Fruit fly (Drosophila melanogaster) whole organism, prepupa: ENCODE measurements around the gene Vps39.
A peak's percentile ranks its signal among the peaks of the same experiment; 100 is the strongest.

Experiments
- CG10631 ChIP-seq: fragments of 200-800 bp; sonication (Bioruptor generic); optimal IDR thresholded peaks from 2 replicates; lab custom pipeline; 2016; ENCODE audit warnings: missing biosample characterization, missing genetic modification characterization
- CG10669 ChIP-seq: fragments of 200-800 bp; sonication (Bioruptor generic); optimal IDR thresholded peaks from 3 replicates; lab custom pipeline; 2018; ENCODE audit warnings: missing biosample characterization, mild to moderate bottlenecking, missing genetic modification characterization, moderate library complexity
- CG11294 ChIP-seq: fragments of 200-800 bp; sonication (Bioruptor generic); IDR thresholded peaks from 2 replicates; pipeline ENCODE4 v1.3.6; 2022; ENCODE audit warnings: missing biosample characterization, missing genetic modification characterization
- CG11762 ChIP-seq: fragments of 200-800 bp; sonication (Bioruptor generic); optimal IDR thresholded peaks from 3 replicates; lab custom pipeline; 2016; ENCODE audit warnings: missing biosample characterization, missing genetic modification characterization; ENCODE audit not compliant: insufficient read depth
- CG11902 ChIP-seq: fragments of 200-800 bp; sonication (Bioruptor generic); optimal IDR thresholded peaks from 3 replicates; lab custom pipeline; 2016; ENCODE audit warnings: missing biosample characterization, missing genetic modification characterization
- CG15336 ChIP-seq: fragments of 200-800 bp; sonication (Bioruptor generic); IDR thresholded peaks from 2 replicates; pipeline ENCODE4 v1.3.6; 2022; ENCODE audit warnings: missing biosample characterization, missing genetic modification characterization
- CG1621 ChIP-seq: fragments of 200-800 bp; sonication (Bioruptor generic); optimal IDR thresholded peaks from 3 replicates; lab custom pipeline; 2018; ENCODE audit warnings: missing biosample characterization, mild to moderate bottlenecking, missing genetic modification characterization
- CG3032 ChIP-seq: fragments of 200-800 bp; optimal IDR thresholded peaks from 2 replicates; lab custom pipeline; 2019; ENCODE audit warnings: missing biosample characterization, mild to moderate bottlenecking, missing genetic modification characterization, moderate library complexity
- CG31627 ChIP-seq: fragments of 200-800 bp; sonication (Bioruptor generic); optimal IDR thresholded peaks from 3 replicates; lab custom pipeline; 2016; ENCODE audit warnings: missing biosample characterization, missing genetic modification characterization
- CG34406 ChIP-seq: fragments of 200-800 bp; sonication (Bioruptor generic); optimal IDR thresholded peaks from 3 replicates; lab custom pipeline; 2016; ENCODE audit warnings: missing biosample characterization, missing genetic modification characterization
- CG3919 ChIP-seq: fragments of 200-800 bp; sonication (Bioruptor generic); optimal IDR thresholded peaks from 3 replicates; lab custom pipeline; 2016; ENCODE audit warnings: missing biosample characterization, missing genetic modification characterization
- CG4318 ChIP-seq: fragments of 200-800 bp; sonication (Bioruptor generic); optimal IDR thresholded peaks from 3 replicates; lab custom pipeline; 2017; ENCODE audit warnings: missing biosample characterization, mild to moderate bottlenecking, missing genetic modification characterization
- CG6163 ChIP-seq: fragments of 200-800 bp; sonication (Bioruptor generic); IDR thresholded peaks from 3 replicates; pipeline ENCODE4 v1.3.6; 2022; ENCODE audit warnings: missing biosample characterization, missing genetic modification characterization
- CG6276 ChIP-seq: fragments of 200-800 bp; sonication (Bioruptor generic); optimal IDR thresholded peaks from 2 replicates; lab custom pipeline; 2017; ENCODE audit warnings: missing biosample characterization, mild to moderate bottlenecking, missing genetic modification characterization
- CG6792 ChIP-seq: fragments of 200-800 bp; sonication (Bioruptor generic); optimal IDR thresholded peaks from 3 replicates; lab custom pipeline; 2016; ENCODE audit warnings: missing biosample characterization, missing genetic modification characterization
- CG6808 ChIP-seq: fragments of 200-800 bp; sonication (Bioruptor generic); optimal IDR thresholded peaks from 3 replicates; lab custom pipeline; 2017; ENCODE audit warnings: missing biosample characterization, missing genetic modification characterization, mild to moderate bottlenecking, moderate library complexity, missing genetic modification reagents
- CG7368 ChIP-seq: fragments of 200-800 bp; sonication (Bioruptor generic); optimal IDR thresholded peaks from 3 replicates; lab custom pipeline; 2016; ENCODE audit warnings: missing biosample characterization, missing genetic modification characterization
- CG8319 ChIP-seq: fragments of 200-800 bp; sonication (Bioruptor generic); optimal IDR thresholded peaks from 3 replicates; lab custom pipeline; 2016; ENCODE audit warnings: missing biosample characterization, missing genetic modification characterization
- CG8632 ChIP-seq: fragments of 200-800 bp; sonication (Bioruptor generic); optimal IDR thresholded peaks from 3 replicates; lab custom pipeline; 2016; ENCODE audit warnings: missing biosample characterization, missing genetic modification characterization
- Eip75B ChIP-seq: fragments of 200-800 bp; sonication (Bioruptor generic); optimal IDR thresholded peaks from 3 replicates; lab custom pipeline; 2016; ENCODE audit warnings: missing biosample characterization, missing genetic modification characterization
- Eip78C ChIP-seq: fragments of 200-800 bp; sonication (Bioruptor generic); peaks from one replicate; lab custom pipeline; 2016; ENCODE audit warnings: missing biosample characterization, missing genetic modification characterization
- Eip93F ChIP-seq: fragments of 200-800 bp; sonication (Bioruptor generic); optimal IDR thresholded peaks from 2 replicates; lab custom pipeline; 2016; ENCODE audit warnings: missing biosample characterization, mild to moderate bottlenecking, missing genetic modification characterization
- Ets21C ChIP-seq: fragments of 200-800 bp; sonication (Bioruptor generic); optimal IDR thresholded peaks from 3 replicates; lab custom pipeline; 2016; ENCODE audit warnings: missing biosample characterization, missing genetic modification characterization
- Ets96B ChIP-seq: fragments of 200-800 bp; optimal IDR thresholded peaks from 2 replicates; lab custom pipeline; 2019; ENCODE audit warnings: missing biosample characterization, mild to moderate bottlenecking, missing genetic modification characterization, moderate library complexity
- Gug ChIP-seq: fragments of 200-800 bp; sonication (Bioruptor generic); IDR thresholded peaks from 2 replicates; pipeline ENCODE4 v1.3.6; 2022; ENCODE audit warnings: missing biosample characterization, missing genetic modification characterization
- Hr38 ChIP-seq: sonication (Bioruptor generic); optimal IDR thresholded peaks from 2 replicates; lab custom pipeline; 2016; ENCODE audit warnings: missing biosample characterization, missing genetic modification characterization
- Hr39 ChIP-seq: fragments of 200-800 bp; sonication (Bioruptor generic); optimal IDR thresholded peaks from 2 replicates; lab custom pipeline; 2016; ENCODE audit warnings: missing biosample characterization, missing genetic modification characterization
- Hr4 ChIP-seq: fragments of 200-800 bp; sonication (Bioruptor generic); optimal IDR thresholded peaks from 3 replicates; lab custom pipeline; 2016; ENCODE audit warnings: missing biosample characterization, missing genetic modification characterization
- Met ChIP-seq: fragments of 200-800 bp; sonication (Bioruptor generic); optimal IDR thresholded peaks from 3 replicates; lab custom pipeline; 2016; ENCODE audit warnings: missing biosample characterization, missing genetic modification characterization
- OdsH ChIP-seq: fragments of 200-800 bp; sonication (Bioruptor generic); optimal IDR thresholded peaks from 3 replicates; lab custom pipeline; 2016; ENCODE audit warnings: missing biosample characterization, missing genetic modification characterization
- Sox102F ChIP-seq: fragments of 200-800 bp; sonication (Bioruptor generic); optimal IDR thresholded peaks from 2 replicates; lab custom pipeline; 2016; ENCODE audit warnings: missing biosample characterization, mild to moderate bottlenecking, missing genetic modification characterization
- Sox15 ChIP-seq: fragments of 200-800 bp; sonication (Bioruptor generic); optimal IDR thresholded peaks from 3 replicates; lab custom pipeline; 2016; ENCODE audit warnings: missing biosample characterization, missing genetic modification characterization
- achi ChIP-seq: fragments of 200-800 bp; sonication (Bioruptor generic); optimal IDR thresholded peaks from 3 replicates; lab custom pipeline; 2016; ENCODE audit warnings: missing biosample characterization, missing genetic modification characterization
- acj6 ChIP-seq: fragments of 200-800 bp; sonication (Bioruptor generic); optimal IDR thresholded peaks from 3 replicates; lab custom pipeline; 2016; ENCODE audit warnings: missing biosample characterization, missing genetic modification characterization
- cyc ChIP-seq: fragments of 200-800 bp; sonication (Bioruptor generic); optimal IDR thresholded peaks from 3 replicates; lab custom pipeline; 2016; ENCODE audit warnings: missing biosample characterization, missing genetic modification characterization
- dac ChIP-seq: fragments of 200-800 bp; sonication (Bioruptor generic); optimal IDR thresholded peaks from 2 replicates; lab custom pipeline; 2017; ENCODE audit warnings: missing biosample characterization, mild to moderate bottlenecking, missing genetic modification characterization
- dsx ChIP-seq: fragments of 200-800 bp; optimal IDR thresholded peaks from 3 replicates; lab custom pipeline; 2019; ENCODE audit warnings: missing biosample characterization, mild to moderate bottlenecking, missing genetic modification characterization, moderate library complexity; ENCODE audit not compliant: poor library complexity, severe bottlenecking
- eg ChIP-seq: fragments of 200-800 bp; sonication (Bioruptor generic); IDR thresholded peaks from 3 replicates; pipeline ENCODE4 v1.3.6; 2022; ENCODE audit warnings: missing biosample characterization, missing genetic modification characterization
- esn ChIP-seq: fragments of 200-800 bp; sonication (Bioruptor generic); optimal IDR thresholded peaks from 2 replicates; lab custom pipeline; 2016; ENCODE audit warnings: missing biosample characterization, mild to moderate bottlenecking, missing genetic modification characterization, moderate library complexity
- lz ChIP-seq: fragments of 200-800 bp; sonication (Bioruptor generic); optimal IDR thresholded peaks from 3 replicates; lab custom pipeline; 2016; ENCODE audit warnings: missing biosample characterization, missing genetic modification characterization
- pdm3 ChIP-seq: fragments of 200-800 bp; sonication (Bioruptor generic); optimal IDR thresholded peaks from 3 replicates; lab custom pipeline; 2016; ENCODE audit warnings: missing biosample characterization, missing genetic modification characterization
- salr ChIP-seq, 2 experiments: fragments of 200-800 bp; sonication (Bioruptor generic); optimal IDR thresholded peaks; 3 replicates each; lab custom pipeline; 2016 to 2018; ENCODE audit warnings: missing biosample characterization in 2 of 2, missing genetic modification characterization in 2 of 2, mild to moderate bottlenecking in 1 of 2
- spab ChIP-seq: fragments of 200-800 bp; sonication (Bioruptor generic); optimal IDR thresholded peaks from 2 replicates; lab custom pipeline; 2017; ENCODE audit warnings: missing biosample characterization, mild to moderate bottlenecking, missing genetic modification characterization, missing genetic modification reagents
- ss ChIP-seq, 2 experiments: fragments of 200-800 bp; sonication (Bioruptor generic); optimal IDR thresholded peaks; 2 replicates in 1 of 2; 3 replicates in 1 of 2; lab custom pipeline; 2017 to 2018; ENCODE audit warnings: mild to moderate bottlenecking in 2 of 2, missing biosample characterization in 2 of 2, missing genetic modification characterization in 2 of 2, moderate library complexity in 1 of 2
- svp ChIP-seq: fragments of 200-800 bp; sonication (Bioruptor generic); peaks from one replicate; lab custom pipeline; 2016; ENCODE audit warnings: missing biosample characterization, missing genetic modification characterization
- topi ChIP-seq: fragments of 200-800 bp; sonication (Bioruptor generic); optimal IDR thresholded peaks from 3 replicates; lab custom pipeline; 2016; ENCODE audit warnings: missing biosample characterization, missing genetic modification characterization
- vri ChIP-seq: fragments of 200-800 bp; sonication (Bioruptor generic); optimal IDR thresholded peaks from 3 replicates; lab custom pipeline; 2016; ENCODE audit warnings: missing biosample characterization, mild to moderate bottlenecking, missing genetic modification characterization

Gene Vps39

dm6 chr3R:18243718-18244170 is 30.5 kb downstream of the Vps39 start:
- 0 out of 2 replicates have a peak, but pooled peaks have one; percentile 35 for TF ChIP-seq Gug (GFP tag; lab: Robert Waterston, UW)
- TF ChIP-seq vri (GFP tag; lab: Kevin White, UChicago), result peak; percentile 16
- TF ChIP-seq Hr39 (GFP tag; lab: Kevin White, UChicago), result peak; percentile 39
- TF ChIP-seq Sox15 (GFP tag; lab: Kevin White, UChicago), result peak; percentile 30
- peak; percentile 40 for TF ChIP-seq pdm3
- no peak for TF ChIP-seq Hr38 (GFP tag; lab: Kevin White, UChicago)
- TF ChIP-seq CG11902 (GFP tag; lab: Kevin White, UChicago), result peak; percentile 4
- TF ChIP-seq OdsH, result peak; percentile 41
- no peak for TF ChIP-seq spab (GFP tag; lab: Kevin White, UChicago)
- TF ChIP-seq Eip78C (GFP tag; lab: Kevin White, UChicago), result peak; percentile 54
- TF ChIP-seq CG10631 (GFP tag; lab: Kevin White, UChicago), result peak; percentile 18
- TF ChIP-seq CG1621 (tag; lab: Kevin White, UChicago), result no peak
- peak; percentile 10 for TF ChIP-seq CG34406 (GFP tag; lab: Kevin White, UChicago)
- TF ChIP-seq salr (GFP tag; optimal IDR thresholded peaks at IDR 0.05; lab: Kevin White, UChicago), result no peak
- peak; percentile 31 for TF ChIP-seq CG10669
- no peak for TF ChIP-seq Ets21C (GFP tag; lab: Kevin White, UChicago)
- TF ChIP-seq esn, result peak; percentile 44
- TF ChIP-seq acj6, result peak; percentile 3
- peak; percentile 29 for TF ChIP-seq Sox102F (GFP tag; lab: Kevin White, UChicago)
- TF ChIP-seq CG15336 (GFP tag; lab: Robert Waterston, UW), result peak; percentile 28; the same call in 1 of the 2 replicates
- no peak for TF ChIP-seq CG11294 (GFP tag; lab: Robert Waterston, UW)
- TF ChIP-seq topi (GFP tag; lab: Kevin White, UChicago), result peak; percentile 43
- peak; percentile 32 for TF ChIP-seq CG8632
- no peak for TF ChIP-seq CG6792 (GFP tag; lab: Kevin White, UChicago)
- TF ChIP-seq CG3919 (GFP tag; lab: Kevin White, UChicago), result peak; percentile 41
- peak; percentile 15 for TF ChIP-seq CG6276 (GFP tag; lab: Kevin White, UChicago)
- TF ChIP-seq Ets96B (tag; lab: Kevin White, UChicago), result peak; percentile 10
- TF ChIP-seq cyc (GFP tag; lab: Kevin White, UChicago), result no peak
- no peak for TF ChIP-seq Eip93F
- peak; percentile 30 for TF ChIP-seq Hr4 (GFP tag; lab: Kevin White, UChicago)
- no peak for TF ChIP-seq CG4318 (GFP tag; lab: Kevin White, UChicago)
- TF ChIP-seq achi (GFP tag; lab: Kevin White, UChicago), result peak; percentile 56
- TF ChIP-seq CG8319 (GFP tag; lab: Kevin White, UChicago), result no peak
- no peak for TF ChIP-seq CG11762
- TF ChIP-seq CG3032 (tag; lab: Kevin White, UChicago), result peak; percentile 5
- no peak for TF ChIP-seq CG6808 (GFP tag; lab: Kevin White, UChicago)
- peak; percentile 47; the same call in 1 of the 3 replicates for TF ChIP-seq eg
- TF ChIP-seq ss (GFP tag; optimal IDR thresholded peaks at IDR 0.05; lab: Kevin White, UChicago), result no peak
- peak; percentile 68 for TF ChIP-seq CG6163 (GFP tag; lab: Robert Waterston, UW)
- peak; percentile 53 for TF ChIP-seq Met (GFP tag; lab: Kevin White, UChicago)
- TF ChIP-seq dac (GFP tag; lab: Kevin White, UChicago), result peak; percentile 11
- peak; percentile 47 for TF ChIP-seq CG31627 (GFP tag; lab: Kevin White, UChicago)
- TF ChIP-seq lz (GFP tag; lab: Kevin White, UChicago), result peak; percentile 49
- TF ChIP-seq dsx (GFP tag; lab: Kevin White, UChicago), result no peak
- peak; percentile 14 for TF ChIP-seq Eip75B (GFP tag; lab: Kevin White, UChicago)
- TF ChIP-seq CG7368 (GFP tag; lab: Kevin White, UChicago), result peak; percentile 31
- no peak for TF ChIP-seq svp (GFP tag; lab: Kevin White, UChicago)
